Fruit fly (Drosophila melanogaster) Kc167 (cell line): Measurements from ENCODE around the gene CG32192.

ENCODE experiments used
- Sin3A ChIP-seq: fragments of >200 bp; optimal IDR thresholded peaks from 2 replicates; lab custom pipeline; 2018; ENCODE audit warnings: missing external identifiers
- h ChIP-seq: fragments of >200 bp; optimal IDR thresholded peaks from 3 replicates; lab custom pipeline; 2018; ENCODE audit warnings: missing external identifiers
- insv ChIP-seq: fragments of >200 bp; optimal IDR thresholded peaks from 3 replicates; lab custom pipeline; 2018; ENCODE audit warnings: missing external identifiers
- psq ChIP-seq: fragments of >200 bp; optimal IDR thresholded peaks from 2 replicates; lab custom pipeline; 2017; ENCODE audit warnings: missing external identifiers

DNA sequence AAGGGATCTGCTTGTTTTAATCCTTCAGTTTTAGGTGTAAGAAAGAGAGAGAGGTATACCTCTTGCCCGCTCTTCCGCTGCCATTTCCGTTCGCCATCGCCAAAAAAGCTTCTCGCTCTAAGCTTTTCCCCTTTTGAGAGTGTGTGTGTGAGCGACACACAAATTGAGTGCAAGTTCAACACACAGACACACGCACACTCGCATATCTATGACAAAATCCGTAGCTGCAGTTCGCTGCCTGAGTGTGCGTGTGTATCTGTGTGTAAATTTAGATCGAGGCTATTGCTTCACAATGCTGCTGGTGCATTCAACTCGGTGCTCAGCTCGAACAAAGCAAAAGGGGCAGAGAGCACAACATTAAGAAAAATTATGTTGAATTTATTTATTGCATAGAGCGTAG lies 19.2 kb upstream of the CG32192 start:
- TF ChIP-seq h (lab: Kevin White, UChicago) (no peak), Sin3A (no peak), psq (lab: Kevin White, UChicago) (no peak), insv (lab: Kevin White, UChicago) (no peak)
